Worm (Caenorhabditis elegans): Measurements from ENCODE around the gene C13E3.1.

C13E3.1 gene

DNA sequence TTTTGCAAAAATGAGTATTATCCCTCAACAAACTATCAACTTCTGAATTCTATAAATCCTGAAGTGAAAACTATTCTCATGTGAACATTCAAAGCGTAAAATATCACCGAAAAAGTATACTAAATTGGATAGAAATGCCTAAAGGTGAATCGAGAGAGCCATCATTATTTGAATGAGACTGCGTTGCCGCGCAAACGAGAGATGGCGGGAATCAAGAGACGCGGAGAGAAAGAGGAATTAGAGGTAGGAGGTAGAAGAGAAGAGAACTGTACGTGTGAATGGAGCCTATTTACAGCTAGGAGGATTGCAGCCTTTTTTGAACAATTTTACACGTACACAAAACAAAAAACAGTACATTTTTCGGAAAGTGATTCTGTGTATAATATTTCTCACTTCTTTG lies 33.4 kb upstream of the C13E3.1 start:
- TF ChIP-seq C06A6.2 (GFP tag; conservative IDR thresholded peaks at IDR 0.05) (no peak), ets-4 (GFP tag; optimal IDR thresholded peaks at IDR 0.05) (no peak), F22D6.2 (tag; optimal IDR thresholded peaks at IDR 0.05) (no peak), T26A5.8 (tag; optimal IDR thresholded peaks at IDR 0.05) (no peak), fkh-3 (tag; optimal IDR thresholded peaks at IDR 0.05) (no peak), Y67H2A.10 (GFP tag; conservative IDR thresholded peaks at IDR 0.05) (no peak), cebp-1 (GFP tag; IDR thresholded peaks at IDR 0.05) (no peak), cebp-1 (tag; optimal IDR thresholded peaks at IDR 0.05) (no peak), madf-3 (GFP tag; IDR thresholded peaks at IDR 0.05) (no peak), F33H1.4 (GFP tag; IDR thresholded peaks at IDR 0.05) (no peak), zim-3 (tag; optimal IDR thresholded peaks at IDR 0.05) (no peak), hlh-12 (tag; optimal IDR thresholded peaks at IDR 0.05) (no peak), rcor-1 (GFP tag; IDR thresholded peaks at IDR 0.05) (no peak), lin-40 (tag; optimal IDR thresholded peaks at IDR 0.05) (no peak), nhr-179 (tag; optimal IDR thresholded peaks at IDR 0.05) (no peak), snpc-3.4 (tag; optimal IDR thresholded peaks at IDR 0.05) (no peak), atf-7 (tag; optimal IDR thresholded peaks at IDR 0.05) (no peak)

DNA sequence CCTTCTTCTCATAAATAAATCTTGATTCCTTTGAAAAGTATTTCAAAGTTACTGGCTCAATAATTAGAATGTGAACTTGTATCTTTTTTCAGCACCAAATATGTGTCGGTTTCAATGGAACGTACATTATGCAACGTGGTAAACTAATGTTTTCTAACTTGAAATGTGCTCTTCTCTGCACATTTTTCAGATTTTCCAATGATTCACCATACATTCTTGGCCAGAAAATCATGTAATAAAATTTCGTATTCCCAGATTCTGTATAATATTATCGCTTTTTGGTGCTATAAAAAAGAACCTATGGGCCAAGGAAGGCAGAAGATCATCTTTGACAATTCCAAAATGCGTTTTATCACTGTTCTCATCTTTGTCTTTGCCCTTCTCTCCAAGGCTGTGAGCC lies 31.9 kb upstream of the C13E3.1 start, which contains the start of gene C06E2.9:
C06E2.9 (plus strand) TSS at position 301 of the 400 bp plus-strand sequence.
- TF ChIP-seq snpc-4 (GFP tag; optimal IDR thresholded peaks at IDR 0.05), result no peak
- no peak for TF ChIP-seq snpc-4 (tag; optimal IDR thresholded peaks at IDR 0.05)
- no peak for TF ChIP-seq T26A5.8 (tag; optimal IDR thresholded peaks at IDR 0.05)
- TF ChIP-seq egl-18 (GFP tag; IDR thresholded peaks at IDR 0.05), result no peak
- no peak for TF ChIP-seq hlh-26 (GFP tag; conservative IDR thresholded peaks at IDR 0.05)
- no peak for TF ChIP-seq nhr-80 (tag; optimal IDR thresholded peaks at IDR 0.05)

DNA sequence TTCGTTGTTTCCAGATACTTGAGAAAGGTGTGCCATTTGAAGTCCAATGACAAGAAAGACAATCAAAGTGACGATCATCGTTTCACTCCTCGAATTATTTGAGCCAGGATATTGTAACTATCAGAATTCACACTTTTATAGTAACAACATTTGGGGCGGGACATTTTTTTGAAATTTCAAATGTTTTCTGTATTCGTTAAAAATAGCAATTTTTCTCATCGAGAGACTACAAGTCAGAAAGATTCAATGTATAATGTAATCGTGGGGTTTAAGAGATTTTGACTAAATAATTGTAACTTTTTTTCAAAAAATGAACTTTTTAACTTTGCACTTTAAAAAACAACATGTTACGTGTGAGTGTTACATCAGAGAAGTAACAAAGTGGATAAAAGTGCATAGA lies 26.3 kb upstream of the C13E3.1 start, which contains the start of gene ins-9:
ins-9 (minus strand) TSS at position 101 of the 400 bp plus-strand sequence.
- TF ChIP-seq attf-3 (GFP tag; conservative IDR thresholded peaks at IDR 0.05), result no peak
- no peak for TF ChIP-seq snpc-3.4 (tag; optimal IDR thresholded peaks at IDR 0.05)
- TF ChIP-seq ceh-91 (GFP tag; IDR thresholded peaks at IDR 0.05), result no peak
- no peak for TF ChIP-seq lin-54 (GFP tag; optimal IDR thresholded peaks at IDR 0.05)
- no peak for TF ChIP-seq madf-8 (GFP tag; conservative IDR thresholded peaks at IDR 0.05)
- TF ChIP-seq dpff-1 (tag; optimal IDR thresholded peaks at IDR 0.05), result no peak
- TF ChIP-seq chd-7 (tag; optimal IDR thresholded peaks at IDR 0.05), result no peak
- no peak for TF ChIP-seq akir-1 (GFP tag; optimal IDR thresholded peaks at IDR 0.05)
- TF ChIP-seq F22D6.2 (tag; optimal IDR thresholded peaks at IDR 0.05), result no peak
- no peak for TF ChIP-seq repo-1 (tag; optimal IDR thresholded peaks at IDR 0.05)
- TF ChIP-seq Y53F4B.3 (GFP tag; IDR thresholded peaks at IDR 0.05), result no peak
- no peak for TF ChIP-seq lsl-1 (GFP tag; optimal IDR thresholded peaks at IDR 0.05)

DNA sequence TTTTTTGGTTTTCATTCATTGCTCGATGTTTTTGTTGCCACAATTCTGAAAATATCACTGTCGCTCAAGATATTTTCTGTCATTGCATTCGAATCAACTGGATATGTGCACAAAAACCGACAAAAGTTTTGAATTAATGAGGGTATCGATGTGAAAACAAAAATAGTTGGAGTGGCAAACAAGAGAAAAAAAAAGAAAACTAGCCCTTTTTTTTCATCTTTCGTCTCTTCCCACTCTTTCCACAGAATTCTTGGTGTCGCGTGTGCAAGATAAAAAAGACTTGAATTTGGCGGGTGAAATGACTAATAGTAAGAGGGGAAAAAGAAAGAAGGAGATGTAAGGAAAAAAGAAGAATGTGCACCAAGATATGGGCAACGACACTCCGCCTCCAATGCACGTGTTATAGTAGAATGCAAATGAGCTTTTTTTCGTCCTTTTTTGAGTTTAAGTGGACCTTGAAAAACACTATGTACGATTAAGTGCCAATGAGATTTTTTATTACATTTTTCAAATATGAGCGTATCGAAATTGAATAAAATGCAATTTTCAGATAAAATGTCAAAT lies 23.7 kb upstream of the C13E3.1 start, which contains the start of the genes ubc-22 and ubc-21:
ubc-22 (minus strand) TSS at position 51 of the 564 bp plus-strand sequence.
ubc-21 (plus strand) TSS at position 514 of the 564 bp plus-strand sequence.
- TF ChIP-seq egrh-3 (GFP tag; IDR thresholded peaks at IDR 0.05), result no peak
- no peak for TF ChIP-seq ceh-40 (GFP tag; IDR thresholded peaks at IDR 0.05)
- no peak for TF ChIP-seq F49E8.2 (tag; optimal IDR thresholded peaks at IDR 0.05; ENCODE audit: insufficient read depth)
- TF ChIP-seq ama-1 (optimal IDR thresholded peaks at IDR 0.05), result no peak
- TF ChIP-seq ama-1 (GFP tag; optimal IDR thresholded peaks at IDR 0.05), result no peak
- TF ChIP-seq efl-1 (GFP tag; optimal IDR thresholded peaks at IDR 0.05), result no peak
- no peak for TF ChIP-seq madf-10 (tag; optimal IDR thresholded peaks at IDR 0.05)
- TF ChIP-seq atf-7 (tag; optimal IDR thresholded peaks at IDR 0.05), result no peak
- no peak for TF ChIP-seq F33H1.4 (GFP tag; IDR thresholded peaks at IDR 0.05)
- TF ChIP-seq ceh-27 (GFP tag; optimal IDR thresholded peaks at IDR 0.05), result no peak
- TF ChIP-seq C17E4.6 (GFP tag; IDR thresholded peaks at IDR 0.05), result no peak
- TF ChIP-seq let-526 (GFP tag; IDR thresholded peaks at IDR 0.05), result no peak
- no peak for TF ChIP-seq chd-7 (tag; optimal IDR thresholded peaks at IDR 0.05)

Measured in whole organism, young adult.